Worm (Caenorhabditis elegans): ENCODE measurements around the gene kbp-2.

- TF ChIP-seq mml-1 (tag; optimal IDR thresholded peaks at IDR 0.05) (no peak), daf-12 (tag; optimal IDR thresholded peaks at IDR 0.05) (no peak), ZK546.5 (tag; optimal IDR thresholded peaks at IDR 0.05) (no peak), elt-2 (tag; optimal IDR thresholded peaks at IDR 0.05) (no peak), ztf-11 (tag; optimal IDR thresholded peaks at IDR 0.05) (no peak)
These were observed 48.8 kb downstream of the kbp-2 start, which contains the start of gene C35D10.8 for ce11 chrIII:4854918-4855317.

All from whole organism, L3 larva.